Worm (Caenorhabditis elegans) whole organism, midembryonic: ENCODE measurements around the gene rab-14.

Experiments used
- T22C8.4 ChIP-seq: fragments of 200-800 bp; sonication (Bioruptor generic); IDR thresholded peaks from 2 replicates; pipeline ENCODE4 v1.3.6; 2022; ENCODE audit warnings: missing genetic modification characterization, missing compliant biosample characterization
- med-1 ChIP-seq: sonication (generic microtip); optimal IDR thresholded peaks from 2 replicates; lab custom pipeline; 2017; ENCODE audit warnings: missing genetic modification characterization, mild to moderate bottlenecking, missing compliant biosample characterization, antibody characterized with exemption, missing genetic modification reagents; ENCODE audit not compliant: insufficient read depth
- tab-1 ChIP-seq: fragments of 200-800 bp; sonication (Bioruptor generic); IDR thresholded peaks from 2 replicates; pipeline ENCODE4 v1.3.6; 2022; ENCODE audit warnings: missing genetic modification characterization, missing compliant biosample characterization
- ztf-29 ChIP-seq: fragments of 200-800 bp; sonication (Bioruptor generic); IDR thresholded peaks from 2 replicates; pipeline ENCODE4 v1.3.6; 2022; ENCODE audit warnings: missing genetic modification reagents, missing genetic modification characterization, missing compliant biosample characterization

DNA sequence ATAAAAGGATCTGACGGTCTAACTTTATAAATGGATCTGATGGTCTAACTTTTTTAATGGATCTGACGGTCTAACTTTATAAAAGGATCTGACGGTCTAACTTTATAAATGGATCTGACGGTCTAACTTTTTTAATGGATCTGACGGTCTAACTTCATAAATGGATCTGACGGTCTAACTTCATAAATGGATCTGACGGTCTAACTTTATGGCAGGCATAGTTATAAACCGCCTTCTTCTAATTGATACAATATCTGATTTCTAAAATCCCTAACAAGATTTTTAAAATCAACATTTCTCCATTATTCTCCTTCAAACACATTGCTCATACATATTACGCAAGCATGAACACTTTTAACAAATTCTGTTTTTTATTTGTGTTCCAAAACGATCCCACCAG lies 9.4 kb downstream of the rab-14 start, which contains the start of gene K09A9.8:
- TF ChIP-seq tab-1 (GFP tag; lab: Robert Waterston, UW): no peak
- TF ChIP-seq ztf-29 (GFP tag; lab: Robert Waterston, UW): no peak
- TF ChIP-seq med-1 (GFP tag; lab: Kevin White, UChicago): no peak
- TF ChIP-seq T22C8.4 (GFP tag; lab: Robert Waterston, UW): no peak
